Fruit fly (Drosophila melanogaster) whole organism, embryonic: Measurements from ENCODE around the gene CG43925.

Experiments used
- Antp ChIP-seq: fragments of 200-800 bp; sonication (Bioruptor generic); optimal IDR thresholded peaks from 3 replicates; lab custom pipeline; 2016; ENCODE audit warnings: missing biosample characterization, missing genetic modification characterization
- Asciz ChIP-seq: fragments of 200-800 bp; sonication (Bioruptor generic); optimal IDR thresholded peaks from 2 replicates; lab custom pipeline; 2017; ENCODE audit warnings: missing biosample characterization, mild to moderate bottlenecking, missing genetic modification characterization, missing genetic modification reagents
- CG10147 ChIP-seq: fragments of 200-800 bp; sonication (Bioruptor generic); optimal IDR thresholded peaks from 2 replicates; lab custom pipeline; 2019; ENCODE audit warnings: missing biosample characterization, mild to moderate bottlenecking, missing genetic modification characterization, moderate library complexity
- CG1024 ChIP-seq: fragments of 200-800 bp; sonication (Bioruptor generic); IDR thresholded peaks from 2 replicates; pipeline ENCODE4 v1.3.6; 2022; ENCODE audit warnings: missing biosample characterization, missing genetic modification characterization
- CG10267 ChIP-seq: fragments of 200-800 bp; sonication (Bioruptor generic); optimal IDR thresholded peaks from 2 replicates; lab custom pipeline; 2018; ENCODE audit warnings: missing biosample characterization, mild to moderate bottlenecking, missing genetic modification characterization, moderate library complexity
- CG10959 ChIP-seq: fragments of 200-800 bp; sonication (Bioruptor generic); IDR thresholded peaks from 2 replicates; pipeline ENCODE4 v1.3.6; 2022; ENCODE audit warnings: missing biosample characterization, missing genetic modification characterization
- CG11695 ChIP-seq: fragments of 200-800 bp; sonication (Bioruptor generic); IDR thresholded peaks from 3 replicates; pipeline ENCODE4 v1.3.6; 2022; ENCODE audit warnings: missing biosample characterization, missing genetic modification characterization
- CG11696 ChIP-seq: fragments of 200-800 bp; sonication (Bioruptor generic); IDR thresholded peaks from 2 replicates; pipeline ENCODE4 v1.3.6; 2022; ENCODE audit warnings: missing biosample characterization, missing genetic modification characterization
- CG12219 ChIP-seq: fragments of 200-800 bp; sonication (Bioruptor generic); optimal IDR thresholded peaks from 3 replicates; lab custom pipeline; 2018; ENCODE audit warnings: missing biosample characterization, mild to moderate bottlenecking, missing genetic modification characterization
- CG1233 ChIP-seq: fragments of 200-800 bp; sonication (Bioruptor generic); optimal IDR thresholded peaks from 4 replicates; lab custom pipeline; 2018; ENCODE audit warnings: missing biosample characterization, mild to moderate bottlenecking, missing genetic modification characterization
- CG13894 ChIP-seq: fragments of 200-800 bp; sonication (Bioruptor generic); optimal IDR thresholded peaks from 3 replicates; lab custom pipeline; 2018; ENCODE audit warnings: missing biosample characterization, mild to moderate bottlenecking, missing genetic modification characterization, moderate library complexity
- CG15269 ChIP-seq: fragments of 200-800 bp; sonication (Bioruptor generic); optimal IDR thresholded peaks from 2 replicates; lab custom pipeline; 2018; ENCODE audit warnings: missing biosample characterization, mild to moderate bottlenecking, missing genetic modification characterization, moderate library complexity
- CG2678 ChIP-seq: fragments of 200-800 bp; sonication (Bioruptor generic); optimal IDR thresholded peaks from 3 replicates; lab custom pipeline; 2019; ENCODE audit warnings: missing biosample characterization, mild to moderate bottlenecking, missing genetic modification characterization, moderate library complexity
- CG2712 ChIP-seq: fragments of 200-800 bp; optimal IDR thresholded peaks from 3 replicates; lab custom pipeline; 2019; ENCODE audit warnings: missing biosample characterization, mild to moderate bottlenecking, missing genetic modification characterization, moderate library complexity
- CG2889 ChIP-seq: fragments of 200-800 bp; sonication (Bioruptor generic); IDR thresholded peaks from 3 replicates; pipeline ENCODE4 v1.3.6; 2022; ENCODE audit warnings: missing biosample characterization, missing genetic modification characterization
- CG30403 ChIP-seq: fragments of 200-800 bp; sonication (Bioruptor generic); optimal IDR thresholded peaks from 3 replicates; lab custom pipeline; 2016; ENCODE audit warnings: missing biosample characterization, missing genetic modification characterization
- CG31224 ChIP-seq: fragments of 200-800 bp; sonication (Bioruptor generic); IDR thresholded peaks from 2 replicates; pipeline ENCODE4 v1.3.6; 2022; ENCODE audit warnings: missing biosample characterization, missing genetic modification characterization
- CG33213 ChIP-seq: fragments of 200-800 bp; sonication (Bioruptor generic); optimal IDR thresholded peaks from 3 replicates; lab custom pipeline; 2016; ENCODE audit warnings: missing biosample characterization, missing genetic modification characterization
- CG4707 ChIP-seq: fragments of 200-800 bp; sonication (Bioruptor generic); optimal IDR thresholded peaks from 2 replicates; lab custom pipeline; 2018; ENCODE audit warnings: missing biosample characterization, mild to moderate bottlenecking, missing genetic modification characterization, moderate library complexity
- CG4820 ChIP-seq: fragments of 200-800 bp; sonication (Bioruptor generic); optimal IDR thresholded peaks from 3 replicates; lab custom pipeline; 2016; ENCODE audit warnings: missing biosample characterization, missing genetic modification characterization
- CG5245 ChIP-seq: fragments of 200-800 bp; sonication (Bioruptor generic); optimal IDR thresholded peaks from 3 replicates; lab custom pipeline; 2016; ENCODE audit warnings: missing biosample characterization, missing genetic modification characterization
- CG6683 ChIP-seq: fragments of 200-800 bp; sonication (Bioruptor generic); optimal IDR thresholded peaks from 2 replicates; lab custom pipeline; 2017; ENCODE audit warnings: missing biosample characterization, mild to moderate bottlenecking, missing genetic modification characterization, missing genetic modification reagents
- CG7786 ChIP-seq: fragments of 200-800 bp; sonication (Bioruptor generic); optimal IDR thresholded peaks from 2 replicates; lab custom pipeline; 2016; ENCODE audit warnings: missing biosample characterization, missing genetic modification characterization
- CG7839 ChIP-seq: fragments of 200-800 bp; sonication (Bioruptor generic); optimal IDR thresholded peaks from 3 replicates; lab custom pipeline; 2018; ENCODE audit warnings: missing biosample characterization, mild to moderate bottlenecking, missing genetic modification characterization, moderate library complexity
- CG8478 ChIP-seq: fragments of >200 bp; optimal IDR thresholded peaks from 2 replicates; lab custom pipeline; 2018
- CoRest ChIP-seq: fragments of 200-800 bp; sonication (Bioruptor generic); optimal IDR thresholded peaks from 3 replicates; lab custom pipeline; 2018; ENCODE audit warnings: missing biosample characterization, mild to moderate bottlenecking, missing genetic modification characterization, moderate library complexity
- D19B ChIP-seq: fragments of 200-800 bp; sonication (Bioruptor generic); optimal IDR thresholded peaks from 2 replicates; lab custom pipeline; 2017; ENCODE audit warnings: missing biosample characterization, mild to moderate bottlenecking, missing genetic modification characterization
- Deaf1 ChIP-seq: fragments of 200-800 bp; optimal IDR thresholded peaks from 3 replicates; lab custom pipeline; 2019; ENCODE audit warnings: missing biosample characterization, mild to moderate bottlenecking, missing genetic modification characterization, moderate library complexity
- ERR ChIP-seq: fragments of 200-800 bp; sonication (Bioruptor generic); optimal IDR thresholded peaks from 2 replicates; lab custom pipeline; 2016; ENCODE audit warnings: missing biosample characterization, missing genetic modification characterization
- Ets97D ChIP-seq: fragments of 200-800 bp; sonication (Bioruptor generic); optimal IDR thresholded peaks from 3 replicates; lab custom pipeline; 2016; ENCODE audit warnings: missing biosample characterization, missing genetic modification characterization
- Fer3 ChIP-seq: fragments of 200-800 bp; sonication (Bioruptor generic); optimal IDR thresholded peaks from 2 replicates; lab custom pipeline; 2018; ENCODE audit warnings: missing biosample characterization, mild to moderate bottlenecking, missing genetic modification characterization, moderate library complexity
- HLH3B ChIP-seq: fragments of 200-800 bp; sonication (Bioruptor generic); IDR thresholded peaks from 2 replicates; pipeline ENCODE4 v1.3.6; 2022; ENCODE audit warnings: missing biosample characterization, missing genetic modification characterization
- Lim3 ChIP-seq: fragments of 200-800 bp; sonication (Bioruptor generic); IDR thresholded peaks from 2 replicates; pipeline ENCODE4 v1.3.6; 2022; ENCODE audit warnings: missing biosample characterization, missing genetic modification characterization
- MESR4 ChIP-seq: fragments of 200-800 bp; sonication (Bioruptor generic); optimal IDR thresholded peaks from 2 replicates; lab custom pipeline; 2018; ENCODE audit warnings: missing biosample characterization, mild to moderate bottlenecking, missing genetic modification characterization, moderate library complexity
- Meics ChIP-seq: fragments of 200-800 bp; sonication (Bioruptor generic); optimal IDR thresholded peaks from 2 replicates; lab custom pipeline; 2017; ENCODE audit warnings: missing biosample characterization, mild to moderate bottlenecking, missing genetic modification characterization
- Mes4 ChIP-seq: fragments of 200-800 bp; sonication (Bioruptor generic); optimal IDR thresholded peaks from 2 replicates; lab custom pipeline; 2016; ENCODE audit warnings: missing biosample characterization, missing genetic modification characterization
- Side ChIP-seq: fragments of 200-800 bp; sonication (Bioruptor generic); optimal IDR thresholded peaks from 2 replicates; lab custom pipeline; 2016; ENCODE audit warnings: missing biosample characterization, missing genetic modification characterization
- ab ChIP-seq: fragments of 200-800 bp; sonication (Bioruptor generic); optimal IDR thresholded peaks from 2 replicates; lab custom pipeline; 2016; ENCODE audit warnings: missing biosample characterization, missing genetic modification characterization
- al ChIP-seq: fragments of 200-800 bp; sonication (Bioruptor generic); IDR thresholded peaks from 2 replicates; pipeline ENCODE4 v1.3.6; 2022; ENCODE audit warnings: missing biosample characterization, missing genetic modification characterization
- amos ChIP-seq: fragments of 200-800 bp; sonication (Bioruptor generic); IDR thresholded peaks from 2 replicates; pipeline ENCODE4 v1.3.6; 2022; ENCODE audit warnings: missing biosample characterization, missing genetic modification characterization; ENCODE audit not compliant: partially characterized antibody
- aop ChIP-seq: fragments of 200-800 bp; sonication (Bioruptor generic); IDR thresholded peaks from 2 replicates; pipeline ENCODE4 v1.3.6; 2022; ENCODE audit warnings: missing biosample characterization, missing genetic modification characterization
- bigmax ChIP-seq: fragments of 200-800 bp; sonication (Bioruptor generic); optimal IDR thresholded peaks from 2 replicates; lab custom pipeline; 2018; ENCODE audit warnings: missing biosample characterization, mild to moderate bottlenecking, missing genetic modification characterization
- corto ChIP-seq: fragments of 200-800 bp; sonication (Bioruptor generic); optimal IDR thresholded peaks from 2 replicates; lab custom pipeline; 2016; ENCODE audit warnings: missing biosample characterization, mild to moderate bottlenecking, missing genetic modification characterization, moderate library complexity
- dati ChIP-seq: fragments of 200-800 bp; sonication (Bioruptor generic); IDR thresholded peaks from 2 replicates; pipeline ENCODE4 v1.3.6; 2022; ENCODE audit warnings: missing biosample characterization, missing genetic modification characterization
- dmrt11E ChIP-seq: fragments of 200-800 bp; sonication (Bioruptor generic); optimal IDR thresholded peaks from 3 replicates; lab custom pipeline; 2018; ENCODE audit warnings: missing biosample characterization, mild to moderate bottlenecking, missing genetic modification characterization, moderate library complexity
- gfzf ChIP-seq: fragments of 200-800 bp; sonication (Bioruptor generic); optimal IDR thresholded peaks from 2 replicates; lab custom pipeline; 2016; ENCODE audit warnings: missing biosample characterization, mild to moderate bottlenecking, missing genetic modification characterization, moderate library complexity
- lola ChIP-seq, 3 experiments: fragments of >200 bp in 2 of 3; fragments of 200-800 bp in 1 of 3; sonication (Bioruptor generic) in 1 of 3; optimal IDR thresholded peaks; 2 replicates each; lab custom pipeline; 2017 to 2019; ENCODE audit warnings: missing biosample characterization in 3 of 3, missing genetic modification characterization in 3 of 3, mild to moderate bottlenecking in 1 of 3, moderate library complexity in 1 of 3
- oc ChIP-seq: fragments of 200-800 bp; sonication (Bioruptor generic); optimal IDR thresholded peaks from 2 replicates; lab custom pipeline; 2018; ENCODE audit warnings: missing biosample characterization, mild to moderate bottlenecking, missing genetic modification characterization, moderate library complexity
- sna ChIP-seq: fragments of 200-800 bp; sonication (Bioruptor generic); IDR thresholded peaks from 2 replicates; pipeline ENCODE4 v1.3.6; 2022; ENCODE audit warnings: missing biosample characterization, missing genetic modification characterization; ENCODE audit not compliant: partially characterized antibody
- stwl ChIP-seq: fragments of 200-800 bp; sonication (Bioruptor generic); optimal IDR thresholded peaks from 3 replicates; lab custom pipeline; 2018; ENCODE audit warnings: missing biosample characterization, mild to moderate bottlenecking, missing genetic modification characterization, moderate library complexity
- trh ChIP-seq: fragments of 200-800 bp; sonication (Bioruptor generic); optimal IDR thresholded peaks from 2 replicates; lab custom pipeline; 2016; ENCODE audit warnings: missing biosample characterization, missing genetic modification characterization
- zfh1 ChIP-seq: fragments of 200-800 bp; sonication (Bioruptor generic); IDR thresholded peaks from 3 replicates; pipeline ENCODE4 v1.3.6; 2022; ENCODE audit warnings: missing biosample characterization, missing genetic modification characterization

CG43925 gene

DNA sequence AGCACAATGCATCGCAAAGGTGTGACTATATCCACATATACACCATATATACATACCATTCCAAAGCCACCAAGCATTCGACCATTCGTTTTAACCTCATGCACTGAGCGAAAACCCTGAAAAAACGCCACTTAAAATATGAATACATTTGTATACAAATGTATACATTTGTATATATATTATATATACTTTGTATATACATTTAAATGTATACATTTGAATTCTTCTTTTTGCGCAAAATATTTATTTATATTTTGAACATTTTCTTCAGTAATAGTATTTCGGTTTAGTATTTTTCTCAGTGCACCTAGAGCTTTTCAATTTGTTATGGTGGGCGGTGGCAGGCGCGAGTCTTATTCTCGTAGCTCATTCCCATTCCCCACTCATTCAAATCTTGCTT lies 19.9 kb upstream of the CG43925 start (continued):
- TF ChIP-seq CG7839 (tag; lab: Kevin White, UChicago), result peak; percentile 46
- peak; percentile 41 for TF ChIP-seq CG2712 (tag; lab: Kevin White, UChicago)
- peak; percentile 61; the same call in 2 of the 3 replicates for TF ChIP-seq CG11695 (GFP tag; lab: Robert Waterston, UW)
- TF ChIP-seq stwl, result no peak
- TF ChIP-seq CG5245, result no peak
- peak; percentile 24 for TF ChIP-seq Meics
- TF ChIP-seq aop (GFP tag; lab: Robert Waterston, UW), result no peak
- TF ChIP-seq CG10267, result no peak
- no peak for TF ChIP-seq CG4820 (GFP tag; lab: Kevin White, UChicago)
- TF ChIP-seq CG12219 (GFP tag; lab: Kevin White, UChicago), result no peak
- TF ChIP-seq Mes4, result no peak
- no peak for TF ChIP-seq Antp (GFP tag; lab: Kevin White, UChicago)
- TF ChIP-seq Deaf1 (tag; lab: Kevin White, UChicago), result no peak
- no peak for TF ChIP-seq ERR (GFP tag; lab: Kevin White, UChicago)
- no peak for TF ChIP-seq CG11696 (GFP tag; lab: Robert Waterston, UW)
- peak; percentile 24 for TF ChIP-seq CoRest (tag; lab: Kevin White, UChicago)
- no peak for TF ChIP-seq Lim3 (GFP tag; lab: Robert Waterston, UW)
- TF ChIP-seq CG13894 (tag; lab: Kevin White, UChicago), result no peak
- no peak for TF ChIP-seq sna (GFP tag; lab: Robert Waterston, UW)
- no peak for TF ChIP-seq CG2889 (GFP tag; lab: Robert Waterston, UW)
- no peak for TF ChIP-seq trh (GFP tag; lab: Kevin White, UChicago)
- TF ChIP-seq oc (tag; lab: Kevin White, UChicago), result no peak
- TF ChIP-seq Fer3 (tag; lab: Kevin White, UChicago), result peak; percentile 11
- TF ChIP-seq zfh1 (GFP tag; lab: Robert Waterston, UW), result no peak
- no peak for TF ChIP-seq lola (GFP tag; optimal IDR thresholded peaks at IDR 0.05; lab: Kevin White, UChicago)
- TF ChIP-seq CG10959 (GFP tag; lab: Robert Waterston, UW), result no peak
- TF ChIP-seq Asciz (GFP tag; lab: Kevin White, UChicago), result no peak
- TF ChIP-seq CG7786 (GFP tag; lab: Kevin White, UChicago), result no peak
- no peak for TF ChIP-seq dmrt11E (tag; lab: Kevin White, UChicago)
- TF ChIP-seq bigmax (GFP tag; lab: Kevin White, UChicago), result no peak
- peak; percentile 52 for TF ChIP-seq CG2678 (tag; lab: Kevin White, UChicago)
- no peak for TF ChIP-seq corto (GFP tag; lab: Kevin White, UChicago)
- no peak for TF ChIP-seq CG33213
- no peak for TF ChIP-seq D19B (GFP tag; lab: Kevin White, UChicago)
- TF ChIP-seq CG30403 (GFP tag; lab: Kevin White, UChicago), result no peak
- TF ChIP-seq CG31224 (GFP tag; lab: Robert Waterston, UW), result no peak
- peak; percentile 63 for TF ChIP-seq CG15269
- TF ChIP-seq MESR4 (GFP tag; lab: Kevin White, UChicago), result no peak
- TF ChIP-seq al (GFP tag; lab: Robert Waterston, UW), result 0 out of 2 replicates have a peak, but pooled peaks have one; percentile 18
- no peak for TF ChIP-seq CG4707 (GFP tag; lab: Kevin White, UChicago)
- TF ChIP-seq CG1024 (GFP tag; lab: Robert Waterston, UW), result no peak
- no peak for TF ChIP-seq gfzf (GFP tag; lab: Kevin White, UChicago)
- no peak for TF ChIP-seq CG1233 (GFP tag; lab: Kevin White, UChicago)
- no peak for TF ChIP-seq ab (GFP tag; lab: Kevin White, UChicago)
- no peak for TF ChIP-seq Ets97D (GFP tag; lab: Kevin White, UChicago)
- no peak for TF ChIP-seq Side (GFP tag; lab: Kevin White, UChicago)
- TF ChIP-seq CG10147 (GFP tag; lab: Kevin White, UChicago), result peak; percentile 4
- no peak for TF ChIP-seq dati
- TF ChIP-seq CG6683, result no peak
- TF ChIP-seq HLH3B (GFP tag; lab: Robert Waterston, UW), result no peak
- no peak for TF ChIP-seq amos (GFP tag; lab: Robert Waterston, UW)
- no peak for TF ChIP-seq CG8478
